Worm (Caenorhabditis elegans) whole organism, midembryonic: Measurements from ENCODE around the gene col-71.

Source experiments
- T22C8.4 ChIP-seq: fragments of 200-800 bp; sonication (Bioruptor generic); IDR thresholded peaks from 2 replicates; pipeline ENCODE4 v1.3.6; 2022; ENCODE audit warnings: missing genetic modification characterization, missing compliant biosample characterization
- flt-1 ChIP-seq: fragments of 200-800 bp; sonication (Bioruptor generic); IDR thresholded peaks from 2 replicates; pipeline ENCODE4 v1.3.6; 2022; ENCODE audit warnings: missing genetic modification characterization, missing compliant biosample characterization
- ref-1 ChIP-seq: fragments of 200-800 bp; sonication (Bioruptor generic); conservative IDR thresholded peaks from 2 replicates; pipeline ENCODE4 v1.3.6; 2022; ENCODE audit warnings: missing genetic modification reagents, missing genetic modification characterization, missing compliant biosample characterization
- tab-1 ChIP-seq: fragments of 200-800 bp; sonication (Bioruptor generic); IDR thresholded peaks from 2 replicates; pipeline ENCODE4 v1.3.6; 2022; ENCODE audit warnings: missing genetic modification characterization, missing compliant biosample characterization
- ztf-23 ChIP-seq: fragments of 200-800 bp; sonication (Bioruptor generic); IDR thresholded peaks from 2 replicates; pipeline ENCODE4 v1.3.6; 2022; ENCODE audit warnings: missing genetic modification reagents, missing genetic modification characterization, missing compliant biosample characterization

DNA sequence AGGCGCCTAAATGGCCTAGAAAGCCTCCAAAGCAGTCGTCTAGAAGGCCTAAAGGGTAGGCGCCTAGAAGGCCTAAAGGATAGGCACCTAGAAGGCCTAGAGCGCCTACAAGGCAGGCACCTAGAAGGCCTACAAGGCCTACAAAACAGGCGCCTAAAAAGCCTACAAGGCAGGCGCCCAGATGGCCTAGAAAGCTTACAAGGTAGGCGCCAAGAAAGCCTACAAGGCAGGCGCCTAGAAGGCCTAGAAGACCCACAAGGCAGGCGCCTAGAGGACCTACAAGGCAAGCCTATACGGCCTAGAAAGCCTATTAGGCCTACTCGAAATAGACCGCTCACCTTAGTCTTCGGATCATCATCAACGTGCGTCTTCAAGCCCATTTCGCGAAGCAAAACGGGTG is 359 bp downstream of the col-71 start:
- TF ChIP-seq ztf-23 (GFP tag; lab: Robert Waterston, UW) (no peak), ref-1 (GFP tag; lab: Robert Waterston, UW) (no peak), flt-1 (GFP tag; lab: Robert Waterston, UW) (no peak), T22C8.4 (GFP tag; lab: Robert Waterston, UW) (no peak), tab-1 (GFP tag; lab: Robert Waterston, UW) (no peak)
